Fruit fly (Drosophila melanogaster): Measurements from ENCODE around the gene CG31294.

CG31294 gene

dm6 chr3R:15696461-15697044, 19.8 kb downstream of the CG31294 start:
- TF ChIP-seq rn (GFP tag; IDR thresholded peaks at IDR 0.05) (no peak), CG4496 (GFP tag; IDR thresholded peaks at IDR 0.05) (no peak), gl (tag; optimal IDR thresholded peaks at IDR 0.05) (no peak), Pif1A (GFP tag; optimal IDR thresholded peaks at IDR 0.05) (no peak), CG34367 (tag; optimal IDR thresholded peaks at IDR 0.05) (no peak), CG8159 (tag; optimal IDR thresholded peaks at IDR 0.05) (no peak), Pif1B (GFP tag; optimal IDR thresholded peaks at IDR 0.05) (no peak), CG13204 (GFP tag; optimal IDR thresholded peaks at IDR 0.05) (no peak), CG8301 (tag; optimal IDR thresholded peaks at IDR 0.05) (no peak), EcR (GFP tag; optimal IDR thresholded peaks at IDR 0.05) (no peak), CG32121 (GFP tag; IDR thresholded peaks at IDR 0.05) (no peak)

DNA sequence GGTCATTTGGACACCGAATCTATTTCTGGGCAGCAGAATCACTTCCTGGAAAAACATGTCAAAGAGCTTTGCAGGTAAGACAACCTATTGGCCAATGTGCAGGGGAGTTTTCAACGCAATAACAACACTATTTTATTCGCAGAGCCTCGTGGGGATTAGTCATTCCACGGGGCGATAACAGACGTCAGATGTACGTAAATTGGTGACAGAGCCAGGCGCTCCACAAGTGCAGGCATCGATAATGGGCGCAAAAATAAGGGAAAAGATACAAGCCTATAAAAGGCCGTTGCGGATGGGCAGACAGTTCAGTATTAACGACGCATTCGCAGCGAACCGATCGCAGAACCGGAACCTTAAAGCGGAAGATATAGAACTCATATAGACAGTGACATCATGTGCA, 21.4 kb downstream of the CG31294 start, which contains the start of gene CG5399:
TSS of gene CG5399 (plus strand) at position 301 of the 400 bp plus-strand sequence.
- no peak for TF ChIP-seq fd96Ca (GFP tag; IDR thresholded peaks at IDR 0.05)
- no peak for TF ChIP-seq CG10348 (GFP tag; IDR thresholded peaks at IDR 0.05)
- TF ChIP-seq CG17806 (tag; optimal IDR thresholded peaks at IDR 0.05), result no peak

- TF ChIP-seq CG13204 (GFP tag; optimal IDR thresholded peaks at IDR 0.05) (no peak), CG10348 (GFP tag; IDR thresholded peaks at IDR 0.05) (no peak), CG14655 (GFP tag; optimal IDR thresholded peaks at IDR 0.05) (no peak), Snoo (tag; optimal IDR thresholded peaks at IDR 0.05) (no peak), CG17806 (tag; optimal IDR thresholded peaks at IDR 0.05) (no peak), Pif1B (GFP tag; optimal IDR thresholded peaks at IDR 0.05) (no peak), rn (GFP tag; IDR thresholded peaks at IDR 0.05) (no peak), CG9948 (tag; optimal IDR thresholded peaks at IDR 0.05) (no peak), CG15710 (tag; optimal IDR thresholded peaks at IDR 0.05) (no peak), fd96Ca (GFP tag; IDR thresholded peaks at IDR 0.05) (no peak)
Observed at dm6 chr3R:15694332-15694731, 22.1 kb downstream of the CG31294 start.

DNA sequence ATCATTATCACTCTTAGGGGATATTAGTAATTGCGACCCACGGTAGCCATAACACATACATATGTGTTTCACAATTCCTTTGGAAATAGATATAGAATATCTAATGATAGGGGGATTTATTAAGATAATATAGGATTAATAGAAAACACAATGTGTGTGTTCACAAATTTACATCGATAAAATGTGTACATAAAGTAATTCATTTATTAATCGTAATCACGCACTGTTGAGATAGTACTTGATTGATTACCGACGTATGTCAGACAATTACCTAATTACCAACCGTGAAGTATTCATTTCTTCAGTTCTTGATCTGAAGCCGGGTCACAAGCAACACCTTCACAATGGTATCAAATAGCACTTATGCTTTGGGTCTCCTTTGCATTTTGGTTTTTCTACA, 23.6 kb downstream of the CG31294 start, which contains the start of gene CG31446:
TSS of gene CG31446 (plus strand) at position 301 of the 400 bp plus-strand sequence.
- no peak for TF ChIP-seq Snoo (tag; optimal IDR thresholded peaks at IDR 0.05)
- TF ChIP-seq gl (tag; optimal IDR thresholded peaks at IDR 0.05), result no peak
- TF ChIP-seq CG8301 (tag; optimal IDR thresholded peaks at IDR 0.05), result no peak
- TF ChIP-seq Pif1B (GFP tag; optimal IDR thresholded peaks at IDR 0.05), result no peak
- TF ChIP-seq Ets98B (GFP tag; IDR thresholded peaks at IDR 0.05), result no peak
- no peak for TF ChIP-seq CG14655 (GFP tag; optimal IDR thresholded peaks at IDR 0.05)
- no peak for TF ChIP-seq Pif1A (GFP tag; optimal IDR thresholded peaks at IDR 0.05)
- TF ChIP-seq CG12605 (GFP tag; IDR thresholded peaks at IDR 0.05), result no peak
- TF ChIP-seq EcR (GFP tag; optimal IDR thresholded peaks at IDR 0.05), result no peak

- TF ChIP-seq gl (tag; optimal IDR thresholded peaks at IDR 0.05) (no peak), Pif1B (GFP tag; optimal IDR thresholded peaks at IDR 0.05) (no peak), CG14655 (GFP tag; optimal IDR thresholded peaks at IDR 0.05) (no peak), fd96Ca (GFP tag; IDR thresholded peaks at IDR 0.05) (no peak)
Observed at dm6 chr3R:15688441-15688840, 27.9 kb downstream of the CG31294 start.

dm6 chr3R:15680666-15681065, 35.7 kb downstream of the CG31294 start:
- TF ChIP-seq CG14655 (GFP tag; optimal IDR thresholded peaks at IDR 0.05) (no peak), gl (tag; optimal IDR thresholded peaks at IDR 0.05) (no peak), CG8301 (tag; optimal IDR thresholded peaks at IDR 0.05) (no peak), fd96Ca (GFP tag; IDR thresholded peaks at IDR 0.05) (no peak), Pif1B (GFP tag; optimal IDR thresholded peaks at IDR 0.05) (no peak), CG13204 (GFP tag; optimal IDR thresholded peaks at IDR 0.05) (no peak), CG34367 (tag; optimal IDR thresholded peaks at IDR 0.05) (no peak), D1 (tag; optimal IDR thresholded peaks at IDR 0.05) (no peak), CG12605 (GFP tag; IDR thresholded peaks at IDR 0.05) (no peak), CG17806 (tag; optimal IDR thresholded peaks at IDR 0.05) (no peak), CG15710 (tag; optimal IDR thresholded peaks at IDR 0.05) (no peak), CG9948 (tag; optimal IDR thresholded peaks at IDR 0.05) (no peak), Pif1A (GFP tag; optimal IDR thresholded peaks at IDR 0.05) (no peak), CG10348 (GFP tag; IDR thresholded peaks at IDR 0.05) (no peak), CG8159 (tag; optimal IDR thresholded peaks at IDR 0.05) (no peak), Ets98B (GFP tag; IDR thresholded peaks at IDR 0.05) (no peak), CG32121 (GFP tag; IDR thresholded peaks at IDR 0.05) (no peak), EcR (GFP tag; optimal IDR thresholded peaks at IDR 0.05) (no peak)

DNA sequence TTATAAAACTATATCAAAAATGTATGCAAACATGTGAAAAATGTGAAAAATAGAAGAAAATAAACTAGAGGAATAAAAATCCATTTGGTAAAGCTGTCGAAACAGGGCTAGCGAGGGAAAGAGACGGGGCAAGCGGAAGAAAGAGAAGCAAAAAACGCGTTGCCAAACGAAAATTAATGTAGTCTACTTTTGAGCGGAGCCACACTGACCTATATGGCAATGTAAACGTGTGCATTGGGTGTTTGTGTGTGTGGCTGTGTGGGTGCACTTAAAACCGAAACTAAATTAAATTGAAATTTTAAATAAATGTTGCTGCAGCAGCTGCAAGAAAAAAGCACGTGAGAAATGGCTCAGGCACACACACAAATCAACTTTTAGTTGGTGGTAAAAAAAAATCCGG, 36.4 kb downstream of the CG31294 start:
- TF ChIP-seq CG9948 (tag; optimal IDR thresholded peaks at IDR 0.05) (no peak), CG13204 (GFP tag; optimal IDR thresholded peaks at IDR 0.05) (no peak), CG32121 (GFP tag; IDR thresholded peaks at IDR 0.05) (no peak), CG15710 (tag; optimal IDR thresholded peaks at IDR 0.05) (no peak), CG34367 (tag; optimal IDR thresholded peaks at IDR 0.05) (no peak), Pif1A (GFP tag; optimal IDR thresholded peaks at IDR 0.05) (no peak), fd96Ca (GFP tag; IDR thresholded peaks at IDR 0.05) (no peak), CG4496 (GFP tag; IDR thresholded peaks at IDR 0.05) (no peak), Ets98B (GFP tag; IDR thresholded peaks at IDR 0.05) (no peak), CG8301 (tag; optimal IDR thresholded peaks at IDR 0.05) (no peak), CG8159 (tag; optimal IDR thresholded peaks at IDR 0.05) (no peak), gl (tag; optimal IDR thresholded peaks at IDR 0.05) (no peak), CG12605 (GFP tag; IDR thresholded peaks at IDR 0.05) (no peak), CG17806 (tag; optimal IDR thresholded peaks at IDR 0.05) (no peak), CG14655 (GFP tag; optimal IDR thresholded peaks at IDR 0.05) (no peak), Pif1B (GFP tag; optimal IDR thresholded peaks at IDR 0.05) (no peak), Snoo (tag; optimal IDR thresholded peaks at IDR 0.05) (no peak), CG10348 (GFP tag; IDR thresholded peaks at IDR 0.05) (no peak)
